Worm (Caenorhabditis elegans): ENCODE measurements around the gene grd-1.

The grd-1 gene

DNA sequence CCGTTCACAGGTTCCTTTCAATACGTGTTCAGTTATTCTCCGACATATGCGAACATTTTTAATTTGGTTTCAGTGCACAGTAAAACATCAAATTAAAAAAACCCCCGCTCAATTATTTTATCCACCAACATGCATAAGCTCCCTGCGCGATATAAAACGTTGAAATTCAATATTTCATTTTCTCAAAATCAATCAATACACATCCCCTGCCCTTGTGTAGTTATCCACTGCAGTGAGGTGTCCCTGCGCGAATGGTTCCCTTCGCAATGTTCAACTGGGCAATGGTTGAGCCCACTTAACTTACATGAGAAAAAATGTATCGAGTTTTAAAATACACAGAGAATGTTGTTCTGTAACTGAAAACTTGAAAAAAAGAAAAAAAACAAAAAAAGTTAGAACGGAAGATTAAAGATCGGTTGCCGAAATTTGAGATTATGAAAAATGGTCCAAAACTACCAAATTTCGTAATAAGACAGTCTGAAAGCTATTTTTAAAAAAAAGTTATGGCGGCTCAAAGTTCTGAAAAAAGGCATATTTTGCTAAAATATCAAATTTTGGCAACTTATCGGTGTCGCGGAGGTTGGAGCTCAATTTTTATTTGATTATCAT is 15.2 kb upstream of the grd-1 start (continued):
- TF ChIP-seq egl-27 (tag; optimal IDR thresholded peaks at IDR 0.05) (peak; percentile 97), rbr-2 (tag; optimal IDR thresholded peaks at IDR 0.05) (peak; percentile 100), lin-13 (GFP tag; optimal IDR thresholded peaks at IDR 0.05) (peak; percentile 99), php-3 (GFP tag; IDR thresholded peaks at IDR 0.05) (peak; percentile 99), lim-7 (GFP tag; IDR thresholded peaks at IDR 0.05) (peak; percentile 72), nhr-237 (tag; optimal IDR thresholded peaks at IDR 0.05) (peak; percentile 98), spr-1 (tag; optimal IDR thresholded peaks at IDR 0.05) (peak; percentile 99), lin-15B (tag; optimal IDR thresholded peaks at IDR 0.05) (peak; percentile 82), skn-1 (tag; optimal IDR thresholded peaks at IDR 0.05) (peak; percentile 93), ztf-7 (tag; optimal IDR thresholded peaks at IDR 0.05) (peak; percentile 95), jun-1 (tag; optimal IDR thresholded peaks at IDR 0.05) (peak; percentile 100), unc-62 (GFP tag; optimal IDR thresholded peaks at IDR 0.05 in 1 of 2) (peak; percentile 72 to 100), unc-62 (tag; optimal IDR thresholded peaks at IDR 0.05) (peak; percentile 69), lin-29 (GFP tag; IDR thresholded peaks at IDR 0.05) (peak; percentile 99), egl-43 (GFP tag; IDR thresholded peaks at IDR 0.05) (peak; percentile 100), snpc-1.2 (GFP tag; IDR thresholded peaks at IDR 0.05) (peak; percentile 80), ZK337.2 (GFP tag; IDR thresholded peaks at IDR 0.05) (peak; percentile 94), nhr-102 (tag; optimal IDR thresholded peaks at IDR 0.05) (peak; percentile 100), tag-97 (GFP tag; IDR thresholded peaks at IDR 0.05) (peak; percentile 97), dmd-8 (GFP tag; IDR thresholded peaks at IDR 0.05) (peak; percentile 90), ceh-44 (GFP tag; IDR thresholded peaks at IDR 0.05) (peak; percentile 95), unc-130 (GFP tag; optimal IDR thresholded peaks at IDR 0.05) (peak; percentile 68), dmd-6 (GFP tag; IDR thresholded peaks at IDR 0.05) (peak; percentile 99), nhr-77 (tag; optimal IDR thresholded peaks at IDR 0.05) (peak; percentile 100), lir-3 (tag; optimal IDR thresholded peaks at IDR 0.05) (peak; percentile 94), D1046.2 (GFP tag; IDR thresholded peaks at IDR 0.05) (peak; percentile 94), daf-16 (GFP tag; optimal IDR thresholded peaks at IDR 0.05) (peak; percentile 97 to 99), daf-16 (tag; optimal IDR thresholded peaks at IDR 0.05) (peak; percentile 98), dve-1 (tag; optimal IDR thresholded peaks at IDR 0.05; ENCODE audit: insufficient read depth) (peak; percentile 100), hmg-1.1 (GFP tag; IDR thresholded peaks at IDR 0.05) (peak; percentile 100), ces-1 (GFP tag; optimal IDR thresholded peaks at IDR 0.05) (peak; percentile 98), mep-1 (tag; optimal IDR thresholded peaks at IDR 0.05) (peak; percentile 100), duxl-1 (tag; optimal IDR thresholded peaks at IDR 0.05; ENCODE audit: poor library complexity) (peak; percentile 99), zag-1 (tag; optimal IDR thresholded peaks at IDR 0.05) (peak; percentile 100), fos-1 (tag; optimal IDR thresholded peaks at IDR 0.05) (peak; percentile 100), mes-2 (tag; optimal IDR thresholded peaks at IDR 0.05; ENCODE audit: poor library complexity, severe bottlenecking) (peak; percentile 98), ceh-82 (tag; optimal IDR thresholded peaks at IDR 0.05) (peak; percentile 90), hlh-30 (tag; optimal IDR thresholded peaks at IDR 0.05; ENCODE audit: insufficient read depth) (peak; percentile 96), zip-11 (GFP tag; IDR thresholded peaks at IDR 0.05) (peak; percentile 48; the same call in 1 of the 2 replicates), F49E8.2 (tag; optimal IDR thresholded peaks at IDR 0.05; ENCODE audit: borderline replicate concordance) (peak; percentile 70), mdt-29 (GFP tag; IDR thresholded peaks at IDR 0.05) (peak; percentile 97), T26A8.4 (GFP tag; IDR thresholded peaks at IDR 0.05) (peak; percentile 100), Y105C5A.15 (GFP tag; IDR thresholded peaks at IDR 0.05) (peak; percentile 98), daf-19 (GFP tag; conservative IDR thresholded peaks at IDR 0.05) (peak; percentile 99), attf-4 (tag; optimal IDR thresholded peaks at IDR 0.05) (peak; percentile 78), F44E2.7 (GFP tag; IDR thresholded peaks at IDR 0.05) (0 out of 2 replicates have a peak, but pooled peaks have one; percentile 81), unc-39 (tag; optimal IDR thresholded peaks at IDR 0.05) (peak; percentile 94), nhr-48 (tag; optimal IDR thresholded peaks at IDR 0.05) (peak; percentile 98), lin-39 (tag; optimal IDR thresholded peaks at IDR 0.05) (peak; percentile 100), nhr-28 (tag; optimal IDR thresholded peaks at IDR 0.05) (peak; percentile 98), spr-3 (GFP tag; optimal IDR thresholded peaks at IDR 0.05) (peak; percentile 99)

Measured in whole organism, L4 larva.